Worm (Caenorhabditis elegans) whole organism, L2 larva: ENCODE data around the gene F10D2.8.

Experiments
- C34F6.9 ChIP-seq: fragments of 150-350 bp; optimal IDR thresholded peaks from 2 replicates; lab custom pipeline; 2014; ENCODE audit warnings: missing biosample characterization, missing genetic modification characterization
- F13H6.1 ChIP-seq: sonication (generic microtip); optimal IDR thresholded peaks from 2 replicates; lab custom pipeline; 2016; ENCODE audit warnings: missing genetic modification characterization, missing compliant biosample characterization
- R02D3.7 ChIP-seq: fragments of 150-350 bp; optimal IDR thresholded peaks from 2 replicates; lab custom pipeline; 2014; ENCODE audit warnings: missing biosample characterization, missing genetic modification characterization
- ZK546.5 ChIP-seq: sonication (generic microtip); optimal IDR thresholded peaks from 2 replicates; lab custom pipeline; 2017; ENCODE audit warnings: missing biosample characterization, missing genetic modification characterization
- alr-1 ChIP-seq: fragments of 150-350 bp; optimal IDR thresholded peaks from 2 replicates; lab custom pipeline; 2014; ENCODE audit warnings: missing biosample characterization, missing genetic modification characterization
- ama-1 ChIP-seq: fragments of 150-350 bp; optimal IDR thresholded peaks from 2 replicates; lab custom pipeline; 2018; ENCODE audit warnings: inconsistent platforms
- blmp-1 ChIP-seq: sonication (generic microtip); optimal IDR thresholded peaks from 2 replicates; lab custom pipeline; 2017; ENCODE audit warnings: missing genetic modification characterization, mild to moderate bottlenecking, missing compliant biosample characterization, antibody characterized with exemption, moderate library complexity; ENCODE audit not compliant: insufficient read depth
- ceh-16 ChIP-seq: fragments of 150-350 bp; optimal IDR thresholded peaks from 2 replicates; lab custom pipeline; 2014; ENCODE audit warnings: missing biosample characterization, missing genetic modification characterization
- ceh-82 ChIP-seq: fragments of 150-350 bp; optimal IDR thresholded peaks from 2 replicates; lab custom pipeline; 2014; ENCODE audit warnings: missing biosample characterization, missing genetic modification characterization
- crh-2 ChIP-seq: sonication (generic microtip); optimal IDR thresholded peaks from 2 replicates; lab custom pipeline; 2017; ENCODE audit warnings: missing biosample characterization, missing genetic modification characterization
- egl-27 ChIP-seq: sonication (generic microtip); optimal IDR thresholded peaks from 3 replicates; lab custom pipeline; 2017; ENCODE audit warnings: missing biosample characterization, missing genetic modification reagents, missing genetic modification characterization
- elt-1 ChIP-seq: fragments of 150-350 bp; optimal IDR thresholded peaks from 2 replicates; lab custom pipeline; 2014; ENCODE audit warnings: missing biosample characterization, missing genetic modification characterization
- elt-3 ChIP-seq: sonication (generic microtip); optimal IDR thresholded peaks from 2 replicates; lab custom pipeline; 2017; ENCODE audit warnings: missing biosample characterization, missing genetic modification characterization
- fos-1 ChIP-seq: fragments of 150-350 bp; optimal IDR thresholded peaks from 2 replicates; lab custom pipeline; 2014; ENCODE audit warnings: missing biosample characterization, missing genetic modification characterization
- gmeb-1 ChIP-seq: fragments of 150-350 bp; optimal IDR thresholded peaks from 2 replicates; lab custom pipeline; 2014; ENCODE audit warnings: missing biosample characterization, missing genetic modification characterization
- lin-11 ChIP-seq: fragments of 150-350 bp; sonication (generic microtip); optimal IDR thresholded peaks from 2 replicates; lab custom pipeline; 2014; ENCODE audit warnings: missing biosample characterization, missing genetic modification characterization, inconsistent platforms, mixed read lengths
- lin-13 ChIP-seq: fragments of 150-350 bp; optimal IDR thresholded peaks from 2 replicates; lab custom pipeline; 2014; ENCODE audit warnings: missing biosample characterization, missing genetic modification reagents, missing genetic modification characterization
- mbf-1 ChIP-seq: sonication (generic microtip); optimal IDR thresholded peaks from 2 replicates; lab custom pipeline; 2017; ENCODE audit warnings: missing biosample characterization, missing genetic modification characterization
- mdl-1 ChIP-seq, 2 experiments: fragments of 150-350 bp in 1 of 2; sonication (generic microtip) in 1 of 2; optimal IDR thresholded peaks; 2 replicates each; lab custom pipeline; 2017; ENCODE audit warnings: missing biosample characterization in 2 of 2, missing genetic modification characterization in 2 of 2
- nhr-11 ChIP-seq: fragments of 150-350 bp; optimal IDR thresholded peaks from 2 replicates; lab custom pipeline; 2014; ENCODE audit warnings: missing biosample characterization, missing genetic modification characterization
- nhr-12 ChIP-seq: fragments of 150-350 bp; optimal IDR thresholded peaks from 2 replicates; lab custom pipeline; 2014; ENCODE audit warnings: missing biosample characterization, missing genetic modification characterization
- nhr-21 ChIP-seq: fragments of 150-350 bp; optimal IDR thresholded peaks from 2 replicates; lab custom pipeline; 2014; ENCODE audit warnings: missing biosample characterization, missing genetic modification characterization
- nhr-23 ChIP-seq: fragments of 150-350 bp; optimal IDR thresholded peaks from 2 replicates; lab custom pipeline; 2014; ENCODE audit warnings: missing biosample characterization, missing genetic modification reagents, missing genetic modification characterization
- nhr-237 ChIP-seq: fragments of 150-350 bp; optimal IDR thresholded peaks from 2 replicates; lab custom pipeline; 2014; ENCODE audit warnings: missing biosample characterization, missing genetic modification characterization
- nhr-77 ChIP-seq: fragments of 150-350 bp; optimal IDR thresholded peaks from 2 replicates; lab custom pipeline; 2014; ENCODE audit warnings: missing biosample characterization, missing genetic modification characterization
- peb-1 ChIP-seq: fragments of 150-350 bp; optimal IDR thresholded peaks from 2 replicates; lab custom pipeline; 2014; ENCODE audit warnings: missing biosample characterization, missing genetic modification characterization
- sem-4 ChIP-seq: fragments of 150-350 bp; optimal IDR thresholded peaks from 2 replicates; lab custom pipeline; 2014; ENCODE audit warnings: missing biosample characterization, missing genetic modification reagents, missing genetic modification characterization
- skn-1 ChIP-seq: sonication (generic microtip); optimal IDR thresholded peaks from 2 replicates; lab custom pipeline; 2017; ENCODE audit warnings: missing biosample characterization, missing genetic modification characterization
- sma-3 ChIP-seq: sonication (generic microtip); optimal IDR thresholded peaks from 2 replicates; lab custom pipeline; 2016; ENCODE audit warnings: missing genetic modification reagents, missing genetic modification characterization, missing compliant biosample characterization
- sma-9 ChIP-seq, 2 experiments: fragments of 150-350 bp in 1 of 2; sonication (generic microtip) in 1 of 2; optimal IDR thresholded peaks; 2 replicates each; lab custom pipeline; 2014 to 2016; ENCODE audit warnings: missing genetic modification characterization in 2 of 2, mild to moderate bottlenecking in 1 of 2, missing biosample characterization in 1 of 2, missing compliant biosample characterization in 1 of 2, missing genetic modification reagents in 1 of 2, moderate library complexity in 1 of 2
- snpc-4 ChIP-seq: fragments of 150-350 bp; optimal IDR thresholded peaks from 2 replicates; lab custom pipeline; 2014; ENCODE audit warnings: missing biosample characterization, missing genetic modification characterization
- unc-39 ChIP-seq: fragments of 150-350 bp; optimal IDR thresholded peaks from 2 replicates; lab custom pipeline; 2014; ENCODE audit warnings: missing biosample characterization, missing genetic modification characterization
- unc-55 ChIP-seq: fragments of 150-350 bp; sonication (generic microtip); optimal IDR thresholded peaks from 3 replicates; lab custom pipeline; 2014; ENCODE audit warnings: missing biosample characterization, missing genetic modification reagents, missing genetic modification characterization
- unc-62 ChIP-seq: fragments of 150-350 bp; optimal IDR thresholded peaks from 2 replicates; lab custom pipeline; 2014; ENCODE audit warnings: missing biosample characterization, missing genetic modification reagents, missing genetic modification characterization
- zag-1 ChIP-seq: fragments of 150-350 bp; optimal IDR thresholded peaks from 2 replicates; lab custom pipeline; 2014; ENCODE audit warnings: missing biosample characterization, missing genetic modification characterization
- ztf-1 ChIP-seq: fragments of 200-800 bp; sonication (Bioruptor generic); conservative IDR thresholded peaks from 2 replicates; pipeline ENCODE4 v1.3.6; 2022; ENCODE audit warnings: missing genetic modification characterization, missing compliant biosample characterization
- ztf-11 ChIP-seq: sonication (generic microtip); optimal IDR thresholded peaks from 2 replicates; lab custom pipeline; 2017; ENCODE audit warnings: missing biosample characterization, missing genetic modification characterization

F10D2.8 gene

DNA sequence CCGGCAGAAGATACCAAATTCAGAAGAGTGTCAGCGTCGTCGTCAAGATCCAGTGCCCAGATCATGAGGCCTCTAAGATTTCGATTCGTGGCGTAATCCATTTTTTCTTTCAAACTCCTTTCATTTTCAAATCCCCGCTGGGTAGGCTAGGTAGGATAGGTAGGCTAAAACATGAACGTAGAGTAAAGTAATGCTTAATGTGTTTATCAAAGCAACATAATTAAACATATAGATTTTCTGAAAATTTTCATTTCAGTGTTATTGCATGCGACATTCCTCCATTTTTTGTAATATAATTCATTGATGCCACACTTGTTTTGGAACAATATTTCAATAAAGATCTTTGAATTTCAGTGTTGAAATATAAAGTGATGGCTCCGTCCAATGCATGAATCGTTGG lies 21.1 kb downstream of the F10D2.8 start, which contains the start of gene T01C4.8:
T01C4.8 (minus strand) TSS at position 101 of the 400 bp plus-strand sequence.
- no peak for TF ChIP-seq fos-1 (tag; lab: Kevin White, UChicago)
- no peak for TF ChIP-seq ztf-1
- TF ChIP-seq sem-4 (tag; lab: Kevin White, UChicago) = no peak
- no peak for TF ChIP-seq lin-13 (GFP tag; lab: Kevin White, UChicago)
- no peak for TF ChIP-seq sma-9 (GFP tag; optimal IDR thresholded peaks at IDR 0.05; lab: Kevin White, UChicago)
- no peak for TF ChIP-seq sma-9 (tag; optimal IDR thresholded peaks at IDR 0.05; lab: Kevin White, UChicago)
- no peak for TF ChIP-seq ceh-16 (tag; lab: Kevin White, UChicago)
- TF ChIP-seq blmp-1 (tag; lab: Kevin White, UChicago) = no peak
- no peak for TF ChIP-seq C34F6.9 (tag; lab: Kevin White, UChicago)
- no peak for TF ChIP-seq unc-62 (GFP tag; lab: Kevin White, UChicago)
- no peak for TF ChIP-seq mbf-1 (tag; lab: Kevin White, UChicago)
- no peak for TF ChIP-seq nhr-237
- no peak for TF ChIP-seq F13H6.1 (tag; lab: Kevin White, UChicago)
- no peak for TF ChIP-seq peb-1 (tag; lab: Kevin White, UChicago)
- no peak for TF ChIP-seq unc-39 (tag; lab: Kevin White, UChicago)
- TF ChIP-seq unc-55 (GFP tag; lab: Kevin White, UChicago) = no peak
- no peak for TF ChIP-seq ceh-82 (tag; lab: Kevin White, UChicago)
- TF ChIP-seq egl-27 = no peak
- no peak for TF ChIP-seq nhr-12 (tag; lab: Kevin White, UChicago)
- TF ChIP-seq gmeb-1 (tag; lab: Kevin White, UChicago) = no peak

DNA sequence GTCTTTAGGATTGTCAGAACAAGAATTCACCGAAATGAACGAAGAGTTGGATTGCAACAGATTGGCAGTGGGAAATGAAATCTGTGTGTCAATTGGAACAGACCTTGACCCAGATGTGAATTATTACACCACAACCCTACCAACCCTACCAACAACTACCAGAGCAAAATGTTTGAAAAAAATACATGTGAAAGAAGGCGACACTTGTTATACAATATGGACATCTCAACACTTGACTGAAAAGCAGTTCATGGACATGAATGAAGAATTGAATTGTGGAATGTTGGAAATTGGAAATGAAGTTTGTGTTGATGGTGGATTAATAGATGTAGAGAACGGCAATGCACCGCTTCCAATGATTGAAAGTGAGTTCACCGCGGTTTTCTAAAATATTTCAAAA lies 26.5 kb downstream of the F10D2.8 start:
- TF ChIP-seq snpc-4 (tag; lab: Kevin White, UChicago) (no peak), R02D3.7 (tag; lab: Kevin White, UChicago) (no peak), lin-11 (tag; lab: Kevin White, UChicago) (no peak), mdl-1 (tag; optimal IDR thresholded peaks at IDR 0.05; lab: Kevin White, UChicago) (no peak), unc-55 (GFP tag; lab: Kevin White, UChicago) (no peak)

DNA sequence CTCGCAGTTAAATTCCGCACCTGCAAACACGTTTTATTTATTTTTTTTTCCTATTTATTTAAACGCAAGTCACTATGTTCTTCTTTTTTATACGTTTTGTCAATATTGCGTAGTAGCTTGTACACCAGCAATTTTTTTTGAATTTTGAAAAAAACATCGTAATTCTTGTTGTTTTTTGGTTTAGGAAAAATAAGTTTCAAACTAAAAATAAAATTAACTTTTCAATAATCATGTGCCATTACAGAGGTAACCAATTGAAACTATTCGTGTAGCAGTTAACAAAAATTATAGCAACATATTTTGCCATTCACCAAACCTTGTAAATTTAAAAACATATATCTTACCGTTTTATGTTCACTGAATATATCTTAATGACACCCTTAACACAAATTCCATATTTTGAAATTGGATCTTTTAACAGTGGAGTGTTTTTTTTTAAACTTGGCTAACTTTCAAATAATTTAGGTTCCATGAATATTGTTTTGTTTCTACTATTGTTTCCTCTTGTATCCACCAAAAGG lies 27.3 kb downstream of the F10D2.8 start, which contains the start of gene lmd-5:
lmd-5 (plus strand) TSS at position 471 of the 521 bp plus-strand sequence.
- TF ChIP-seq ZK546.5 (tag; lab: Kevin White, UChicago) = no peak
- TF ChIP-seq sem-4 (tag; lab: Kevin White, UChicago) = no peak
- TF ChIP-seq elt-3 (tag; lab: Kevin White, UChicago) = no peak
- no peak for TF ChIP-seq nhr-11 (tag; lab: Kevin White, UChicago)
- TF ChIP-seq ceh-82 (tag; lab: Kevin White, UChicago) = no peak
- TF ChIP-seq lin-11 (tag; lab: Kevin White, UChicago) = no peak
- no peak for TF ChIP-seq lin-13 (GFP tag; lab: Kevin White, UChicago)
- no peak for TF ChIP-seq F13H6.1 (tag; lab: Kevin White, UChicago)
- no peak for TF ChIP-seq ama-1 (lab: Kevin White, UChicago)
- TF ChIP-seq alr-1 (tag; lab: Kevin White, UChicago) = no peak
- TF ChIP-seq skn-1 = no peak
- no peak for TF ChIP-seq zag-1
- TF ChIP-seq snpc-4 (tag; lab: Kevin White, UChicago) = no peak
- no peak for TF ChIP-seq nhr-77 (tag; lab: Kevin White, UChicago)
- no peak for TF ChIP-seq nhr-21 (tag; lab: Kevin White, UChicago)
- no peak for TF ChIP-seq ceh-16 (tag; lab: Kevin White, UChicago)
- TF ChIP-seq crh-2 (tag; lab: Kevin White, UChicago) = no peak
- TF ChIP-seq sma-9 (GFP tag; optimal IDR thresholded peaks at IDR 0.05; lab: Kevin White, UChicago) = no peak
- no peak for TF ChIP-seq sma-9 (tag; optimal IDR thresholded peaks at IDR 0.05; lab: Kevin White, UChicago)
- TF ChIP-seq elt-1 (tag; lab: Kevin White, UChicago) = no peak

DNA sequence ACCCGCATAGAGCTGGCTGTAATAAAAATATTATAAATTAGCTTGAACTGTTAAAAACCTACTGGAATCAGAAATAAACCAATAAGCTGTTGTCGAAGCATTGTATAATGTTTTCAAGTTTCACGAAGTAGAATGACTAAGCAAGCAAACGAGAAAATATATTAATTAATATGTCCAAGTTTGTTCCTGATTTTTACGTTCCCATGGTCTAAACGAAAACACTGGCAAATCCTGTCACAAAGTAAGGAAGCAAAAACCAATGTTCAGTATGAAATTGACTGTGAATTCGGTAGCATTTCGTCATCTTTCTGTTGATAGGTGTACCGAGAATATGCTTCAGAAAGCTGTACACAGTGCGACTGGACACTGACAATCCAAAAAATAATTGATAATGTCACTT lies 30.3 kb downstream of the F10D2.8 start, which contains the start of gene srx-34:
srx-34 (minus strand) TSS at position 101 of the 400 bp plus-strand sequence.
- TF ChIP-seq zag-1 = no peak
- TF ChIP-seq gmeb-1 (tag; lab: Kevin White, UChicago) = no peak
- TF ChIP-seq mdl-1 (tag; optimal IDR thresholded peaks at IDR 0.05; lab: Kevin White, UChicago) = no peak
- no peak for TF ChIP-seq blmp-1 (tag; lab: Kevin White, UChicago)
- no peak for TF ChIP-seq ztf-11 (tag; lab: Kevin White, UChicago)
- TF ChIP-seq nhr-21 (tag; lab: Kevin White, UChicago) = no peak
- TF ChIP-seq sma-3 (GFP tag; lab: Kevin White, UChicago) = no peak
- TF ChIP-seq ztf-1 = no peak
- TF ChIP-seq nhr-23 (tag; lab: Kevin White, UChicago) = no peak
- TF ChIP-seq, all 48 proteins: peak for 0
